Fruit fly (Drosophila melanogaster) whole organism: ENCODE results near the gene Atac1.
A peak's percentile ranks its signal among the peaks of the same experiment; 100 is the strongest.

Experiments
- CG8478 ChIP-seq: fragments of >200 bp; optimal IDR thresholded peaks from 2 replicates; lab custom pipeline; 2018; ENCODE audit warnings: inconsistent platforms
- Dll ChIP-seq: fragments of >200 bp; optimal IDR thresholded peaks from 2 replicates; lab custom pipeline; 2017
- EcR ChIP-seq, 2 experiments: fragments of >200 bp; optimal IDR thresholded peaks; 2 replicates each; lab custom pipeline; 2017; ENCODE audit warnings: missing biosample characterization in 2 of 2, missing genetic modification characterization in 2 of 2, missing genetic modification reagents in 2 of 2
- pan ChIP-seq: fragments of >200 bp; optimal IDR thresholded peaks from 2 replicates; lab custom pipeline; 2017
- psq ChIP-seq: fragments of >200 bp; optimal IDR thresholded peaks from 2 replicates; lab custom pipeline; 2017
- usp ChIP-seq: fragments of >200 bp; optimal IDR thresholded peaks from 2 replicates; lab custom pipeline; 2017; ENCODE audit warnings: missing biosample characterization, missing genetic modification characterization, mixed read lengths

The Atac1 gene

DNA sequence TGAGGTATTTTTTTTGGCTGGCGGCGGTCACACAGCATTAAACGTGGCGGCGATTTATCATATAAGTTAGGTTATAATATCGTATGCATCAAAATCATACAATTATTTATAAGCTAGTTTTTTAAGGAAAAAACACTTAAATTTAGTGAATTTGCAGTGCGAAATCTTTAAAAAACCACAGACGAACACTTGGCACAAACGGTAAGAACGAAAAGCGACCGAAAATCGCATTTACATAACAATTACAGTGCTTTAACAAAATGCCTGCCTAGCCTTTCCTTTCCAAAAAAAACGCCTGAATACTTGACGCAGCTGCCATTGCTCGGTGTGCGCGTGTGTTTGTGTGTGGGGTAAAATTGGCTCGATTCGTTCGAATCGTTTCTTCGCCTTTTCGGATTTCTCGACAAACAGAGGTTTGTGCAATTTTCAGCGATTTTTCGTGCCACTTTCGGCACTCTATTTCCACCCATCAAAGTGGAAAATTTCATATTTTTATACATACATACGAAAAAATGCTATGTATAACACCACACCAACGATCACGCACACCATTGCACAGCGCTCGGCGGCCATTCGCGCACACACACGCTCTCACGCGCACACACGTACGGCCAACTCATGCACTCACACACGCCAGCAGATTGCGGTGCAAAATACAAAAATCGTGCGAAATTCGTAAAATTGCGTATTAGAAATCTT lies 39.3 kb downstream of the Atac1 start, which contains the start of gene Hrb27C:
Gene Hrb27C (plus strand): TSS at position 44 of the 699 bp plus-strand sequence.
- peak; percentile 33 for TF ChIP-seq CG8478 (lab: Kevin White, UChicago)
- TF ChIP-seq EcR (GFP tag; optimal IDR thresholded peaks at IDR 0.05; lab: Kevin White, UChicago), result no peak

DNA sequence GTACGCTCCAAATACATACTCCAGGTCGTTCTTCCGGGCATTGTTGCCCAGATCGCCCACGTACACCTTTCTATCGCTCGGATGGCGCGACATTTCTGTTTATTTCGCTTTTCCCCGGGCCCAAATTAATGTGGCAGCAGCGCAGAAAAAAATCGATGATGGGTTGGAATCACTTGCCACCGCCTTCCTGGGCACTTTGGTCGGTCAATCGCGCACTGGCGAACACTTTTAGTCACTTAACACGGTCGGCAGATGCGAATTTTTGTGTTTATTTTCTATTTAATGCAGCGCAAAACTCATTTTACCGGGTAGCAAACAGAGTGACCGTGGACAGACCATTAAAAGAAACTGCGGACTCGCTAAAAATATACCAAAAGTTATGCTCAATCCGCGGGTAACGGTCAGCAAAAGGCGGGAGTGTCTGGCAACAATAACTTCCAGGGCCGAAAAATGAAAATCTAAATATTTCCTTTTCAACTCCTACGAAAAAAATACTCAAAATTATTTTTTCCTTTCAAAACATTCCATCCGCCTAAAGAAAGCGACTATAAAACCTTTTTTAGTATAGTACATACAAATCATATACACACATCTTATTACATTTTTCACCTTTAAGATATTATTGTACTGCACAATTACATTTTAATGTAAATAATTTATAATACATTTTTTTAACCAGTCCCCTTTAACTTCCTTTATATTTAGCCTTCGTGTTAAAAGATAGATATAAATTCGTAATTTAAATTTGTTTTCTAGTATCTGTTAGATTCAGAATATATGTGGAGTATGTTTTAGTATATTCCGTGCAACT lies 40.1 kb downstream of the Atac1 start, which contains the start of gene x16:
Gene x16 (minus strand): TSS at position 361 of the 811 bp plus-strand sequence.
- TF ChIP-seq usp, result no peak
- no peak for TF ChIP-seq Dll (lab: Kevin White, UChicago)
- no peak for TF ChIP-seq CG8478 (lab: Kevin White, UChicago)
- no peak for TF ChIP-seq psq
- no peak for TF ChIP-seq pan (lab: Kevin White, UChicago)
- no peak for TF ChIP-seq EcR (GFP tag; optimal IDR thresholded peaks at IDR 0.05; lab: Kevin White, UChicago)

DNA sequence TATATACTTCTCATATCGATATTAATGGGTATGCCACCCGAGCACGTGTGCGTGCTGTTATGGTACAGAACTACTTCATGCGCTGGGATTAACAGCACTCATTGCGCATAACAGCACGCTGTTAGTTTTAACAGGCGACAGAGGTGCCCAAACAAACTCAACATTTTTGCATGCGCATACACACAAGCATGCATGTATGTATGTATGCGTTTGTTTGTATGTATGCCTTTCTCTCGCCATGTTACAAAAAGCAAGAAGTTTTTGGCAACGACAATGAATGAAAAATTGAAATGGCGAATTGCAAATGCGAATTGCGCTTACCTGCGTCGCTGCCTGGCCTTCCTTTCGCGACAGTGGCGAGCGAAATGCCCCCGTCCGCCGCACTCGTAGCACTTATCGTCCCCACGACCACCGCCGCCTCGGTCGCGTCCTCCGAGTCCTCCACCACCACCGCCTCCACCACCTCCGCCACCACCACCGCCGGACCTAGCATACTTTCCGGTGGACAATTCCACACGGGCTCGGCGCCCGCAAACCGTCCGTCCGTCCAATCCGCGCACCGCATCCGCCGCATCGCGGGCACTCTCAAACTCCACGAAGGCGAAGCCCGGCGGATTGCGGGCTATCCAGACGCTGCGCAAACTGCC lies 40.8 kb downstream of the Atac1 start:
- TF ChIP-seq psq, result no peak
- TF ChIP-seq pan (lab: Kevin White, UChicago), result no peak
- no peak for TF ChIP-seq CG8478 (lab: Kevin White, UChicago)
- no peak for TF ChIP-seq usp
- TF ChIP-seq EcR (GFP tag; optimal IDR thresholded peaks at IDR 0.05; lab: Kevin White, UChicago), result no peak
- no peak for TF ChIP-seq Dll (lab: Kevin White, UChicago)

DNA sequence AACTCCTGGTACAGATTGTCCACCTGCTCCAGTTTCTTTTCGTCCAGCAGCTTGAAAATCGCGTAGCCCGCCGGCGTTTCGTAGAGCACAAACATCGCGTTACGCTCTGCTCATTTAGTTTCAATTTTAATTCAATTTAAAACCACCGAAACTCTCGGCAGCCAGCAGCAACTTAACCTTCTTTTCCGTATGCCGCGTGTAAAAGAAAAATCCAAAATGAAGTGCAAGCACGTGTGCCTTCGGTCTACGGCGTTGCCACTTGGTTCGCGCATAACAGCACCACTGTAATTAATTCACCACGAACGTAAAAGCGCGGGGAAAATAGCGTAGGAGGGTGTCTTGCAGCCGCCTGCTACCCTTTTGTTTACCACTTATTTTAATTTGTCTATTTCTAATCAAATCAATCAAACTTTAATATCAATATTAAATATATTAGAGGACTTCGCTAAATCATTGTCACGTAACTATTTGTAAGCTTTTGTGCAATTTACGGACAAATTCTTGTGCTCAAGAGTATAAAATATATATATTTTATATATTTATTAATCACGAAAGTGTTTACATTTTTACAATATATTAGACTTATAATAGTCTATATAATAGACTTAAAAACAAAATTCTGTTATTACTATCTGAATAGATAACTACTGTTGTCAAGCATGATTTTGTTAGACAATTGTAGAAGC lies 41.5 kb downstream of the Atac1 start, which contains the start of gene nop5:
Gene nop5 (minus strand): TSS at position 227 of the 686 bp plus-strand sequence.
- TF ChIP-seq Dll (lab: Kevin White, UChicago), result no peak
- TF ChIP-seq pan (lab: Kevin White, UChicago), result peak; percentile 97
- TF ChIP-seq EcR (GFP tag; optimal IDR thresholded peaks at IDR 0.05; lab: Kevin White, UChicago), result no peak
- TF ChIP-seq psq, result no peak
- TF ChIP-seq usp, result no peak
- no peak for TF ChIP-seq CG8478 (lab: Kevin White, UChicago)

DNA sequence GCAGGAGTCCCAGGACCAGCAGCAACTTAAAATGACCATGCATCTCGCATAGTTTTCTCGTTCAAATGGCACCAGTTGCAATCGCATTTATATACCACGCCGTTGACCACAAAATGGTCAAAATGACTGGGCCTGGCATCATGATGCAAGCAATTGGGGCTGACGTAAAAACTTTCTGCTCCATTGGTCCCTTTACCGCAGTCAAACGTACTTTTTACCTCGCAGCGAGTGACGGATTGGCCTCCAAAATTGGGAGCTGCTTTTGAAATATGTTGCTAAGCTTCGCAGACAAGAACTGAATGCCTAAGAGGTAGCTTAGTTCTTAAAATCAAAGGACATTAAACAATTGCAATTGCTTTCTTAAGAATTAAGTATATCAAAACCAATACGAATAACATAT lies 43.8 kb downstream of the Atac1 start, which contains the start of gene CG32829:
Gene CG32829 (minus strand): TSS at position 101 of the 400 bp plus-strand sequence.
- TF ChIP-seq pan (lab: Kevin White, UChicago) (no peak), Dll (lab: Kevin White, UChicago) (no peak), usp (no peak), psq (no peak)

DNA sequence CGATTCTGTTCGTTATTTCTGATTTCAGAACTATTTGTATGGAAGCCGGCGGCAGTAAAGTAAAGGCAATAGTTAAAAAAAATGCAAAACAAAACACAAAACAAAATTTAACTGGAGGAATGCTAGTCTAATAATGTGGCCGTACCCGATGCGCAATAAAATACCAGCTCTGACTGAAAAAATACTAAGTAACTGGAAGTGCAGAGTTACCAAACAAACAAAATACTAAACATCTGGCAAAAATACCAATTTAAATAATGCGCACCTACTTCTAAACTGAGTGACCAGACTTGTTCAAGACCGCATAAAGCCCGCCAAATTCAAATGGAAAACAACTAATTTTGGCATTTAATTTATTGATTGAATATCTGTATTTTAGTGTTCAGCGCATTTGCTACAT lies 46.2 kb downstream of the Atac1 start, which contains the start of gene Wee1:
Gene Wee1 (minus strand): TSS at position 175 of the 400 bp plus-strand sequence.
- TF ChIP-seq Dll (lab: Kevin White, UChicago), result no peak
